Worm (Caenorhabditis elegans) whole organism, L2 larva: ENCODE data around the gene lmp-2.

Experiments used
- egl-27 ChIP-seq: sonication (generic microtip); optimal IDR thresholded peaks from 3 replicates; lab custom pipeline; 2017; ENCODE audit warnings: missing biosample characterization, missing genetic modification reagents, missing genetic modification characterization
- nhr-77 ChIP-seq: fragments of 150-350 bp; optimal IDR thresholded peaks from 2 replicates; lab custom pipeline; 2014; ENCODE audit warnings: missing biosample characterization, missing genetic modification characterization

DNA sequence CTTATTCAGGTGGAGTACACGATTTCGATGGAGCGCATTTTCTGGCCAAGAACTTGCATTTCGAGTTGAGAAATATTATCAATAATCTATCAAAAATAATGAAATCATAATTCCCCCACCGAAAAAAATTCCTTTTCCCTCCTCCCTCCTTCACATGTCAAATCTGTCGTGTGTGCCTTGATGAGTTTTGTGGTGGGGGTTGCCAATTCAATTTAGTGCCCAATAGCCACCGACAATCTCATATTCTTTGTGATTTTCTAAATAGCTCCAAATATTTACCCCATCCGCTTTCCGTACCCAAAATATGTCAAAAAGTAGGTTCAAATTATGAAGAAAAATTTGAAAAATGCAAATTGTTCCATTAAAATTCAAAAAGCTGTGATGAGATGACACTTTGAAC, 36.6 kb downstream of the lmp-2 start, which contains the start of gene tmc-1:
- TF ChIP-seq nhr-77 (tag; lab: Kevin White, UChicago) (no peak), egl-27 (tag; lab: Kevin White, UChicago) (no peak)
